Fruit fly (Drosophila melanogaster): ENCODE data around the gene pinta.

The pinta gene

dm6 chr3R:22400246-22400645 lies 24.5 kb downstream of the pinta start (continued):
- TF ChIP-seq CG15514 (GFP tag; optimal IDR thresholded peaks at IDR 0.05) (peak; percentile 18), inv (GFP tag; IDR thresholded peaks at IDR 0.05; ENCODE audit: partially characterized antibody) (no peak), Hsf (GFP tag; optimal IDR thresholded peaks at IDR 0.05) (peak; percentile 34), Meics (GFP tag; optimal IDR thresholded peaks at IDR 0.05) (peak; percentile 41), CG12104 (GFP tag; optimal IDR thresholded peaks at IDR 0.05) (no peak), fd96Cb (tag; optimal IDR thresholded peaks at IDR 0.05) (peak; percentile 18), Drgx (GFP tag; IDR thresholded peaks at IDR 0.05) (peak; percentile 68), ranshi (GFP tag; IDR thresholded peaks at IDR 0.05) (peak; percentile 54; the same call in 1 of the 2 replicates), grn (GFP tag; optimal IDR thresholded peaks at IDR 0.05) (peak; percentile 12), Hr51 (GFP tag; optimal IDR thresholded peaks at IDR 0.05) (no peak), CG2889 (GFP tag; IDR thresholded peaks at IDR 0.05) (0 out of 3 replicates have a peak, but pooled peaks have one; percentile 8), gsb (GFP tag; IDR thresholded peaks at IDR 0.05) (0 out of 2 replicates have a peak, but pooled peaks have one; percentile 26), esg (GFP tag; conservative IDR thresholded peaks at IDR 0.05) (peak; percentile 43), CG9797 (GFP tag; optimal IDR thresholded peaks at IDR 0.05) (no peak), E2f1 (GFP tag; IDR thresholded peaks at IDR 0.05) (peak; percentile 41; the same call in 1 of the 2 replicates), lmd (GFP tag; IDR thresholded peaks at IDR 0.05) (peak; percentile 71), Abd-B (GFP tag; optimal IDR thresholded peaks at IDR 0.05) (peak; percentile 30), CG10979 (tag; optimal IDR thresholded peaks at IDR 0.05) (peak; percentile 42), Xbp1 (GFP tag; optimal IDR thresholded peaks at IDR 0.05) (peak; percentile 11), CG8281 (tag; optimal IDR thresholded peaks at IDR 0.05) (no peak), Atf-2 (GFP tag; optimal IDR thresholded peaks at IDR 0.05) (no peak), pum (GFP tag; optimal IDR thresholded peaks at IDR 0.05) (no peak), NFAT (GFP tag; IDR thresholded peaks at IDR 0.05) (peak; percentile 60), dpn (GFP tag; optimal IDR thresholded peaks at IDR 0.05) (peak in 1 of 2 experiments; percentile 3), CG10267 (tag; optimal IDR thresholded peaks at IDR 0.05) (peak; percentile 29), cwo (GFP tag; optimal IDR thresholded peaks at IDR 0.05) (peak; percentile 25), fd3F (GFP tag; optimal IDR thresholded peaks at IDR 0.05) (peak; percentile 28), bcd (GFP tag; optimal IDR thresholded peaks at IDR 0.05) (peak; percentile 27), sens-2 (GFP tag; IDR thresholded peaks at IDR 0.05) (no peak), CG16815 (GFP tag; optimal IDR thresholded peaks at IDR 0.05) (no peak), CG17829 (tag; optimal IDR thresholded peaks at IDR 0.05) (peak; percentile 6), zfh1 (GFP tag; IDR thresholded peaks at IDR 0.05) (peak; percentile 56; the same call in 1 of the 3 replicates), CG12391 (tag; optimal IDR thresholded peaks at IDR 0.05) (peak; percentile 5), Ada2b (GFP tag; IDR thresholded peaks at IDR 0.05) (peak; percentile 40; the same call in 1 of the 2 replicates), HLHmδ (GFP tag; optimal IDR thresholded peaks at IDR 0.05) (no peak), CG2120 (GFP tag; optimal IDR thresholded peaks at IDR 0.05) (peak; percentile 61), CG11695 (GFP tag; IDR thresholded peaks at IDR 0.05) (peak; percentile 51; the same call in 1 of the 3 replicates), dm (GFP tag; optimal IDR thresholded peaks at IDR 0.05) (no peak), CG18764 (GFP tag; optimal IDR thresholded peaks at IDR 0.05) (no peak), gce (GFP tag; IDR thresholded peaks at IDR 0.05) (0 out of 3 replicates have a peak, but pooled peaks have one; percentile 29), Ets65A (GFP tag) (peak; percentile 16), CG7357 (GFP tag; IDR thresholded peaks at IDR 0.05) (no peak), HHEX (GFP tag; optimal IDR thresholded peaks at IDR 0.05) (peak; percentile 23), Aef1 (GFP tag; IDR thresholded peaks at IDR 0.05) (peak; percentile 35; the same call in 1 of the 3 replicates), btn (GFP tag; optimal IDR thresholded peaks at IDR 0.05) (no peak), CG9932 (GFP tag; IDR thresholded peaks at IDR 0.05) (peak; percentile 68), Gug (GFP tag; IDR thresholded peaks at IDR 0.05) (peak; percentile 16; the same call in 1 of the 4 replicates), CG9727 (GFP tag; optimal IDR thresholded peaks at IDR 0.05) (peak; percentile 37), Atf6 (GFP tag; IDR thresholded peaks at IDR 0.05) (peak; percentile 49; the same call in 1 of the 2 replicates), CG3065 (GFP tag; optimal IDR thresholded peaks at IDR 0.05) (no peak), CG9817 (tag; optimal IDR thresholded peaks at IDR 0.05) (no peak)
